Worm (Caenorhabditis elegans) whole organism, young adult: Measurements from ENCODE around the gene hrg-3.

Experiments used
- C06A6.2 ChIP-seq: fragments of 200-800 bp; sonication (Bioruptor generic); conservative IDR thresholded peaks from 2 replicates; pipeline ENCODE4 v1.3.6; 2022; ENCODE audit warnings: missing genetic modification characterization, missing compliant biosample characterization
- T07F8.4 ChIP-seq: sonication (generic microtip); optimal IDR thresholded peaks from 2 replicates; lab custom pipeline; 2016; ENCODE audit warnings: mild to moderate bottlenecking, missing genetic modification characterization, moderate library complexity, missing compliant biosample characterization
- T26A5.8 ChIP-seq: sonication (generic microtip); optimal IDR thresholded peaks from 2 replicates; lab custom pipeline; 2016; ENCODE audit warnings: missing genetic modification characterization, missing compliant biosample characterization
- Y53F4B.3 ChIP-seq: fragments of 200-800 bp; sonication (Bioruptor generic); IDR thresholded peaks from 2 replicates; pipeline ENCODE4 v1.3.6; 2022; ENCODE audit warnings: missing genetic modification reagents, missing genetic modification characterization, missing compliant biosample characterization
- Y53G8AR.9 ChIP-seq: fragments of 200-800 bp; sonication (Bioruptor generic); conservative IDR thresholded peaks from 2 replicates; pipeline ENCODE4 v1.3.6; 2022; ENCODE audit warnings: missing genetic modification reagents, missing genetic modification characterization, missing compliant biosample characterization
- ZK185.1 ChIP-seq: sonication (generic microtip); optimal IDR thresholded peaks from 2 replicates; lab custom pipeline; 2016; ENCODE audit warnings: mild to moderate bottlenecking, missing genetic modification characterization, missing compliant biosample characterization; ENCODE audit not compliant: poor library complexity, severe bottlenecking
- ama-1 ChIP-seq, 3 experiments: fragments of 150-350 bp in 1 of 3; sonication (generic microtip) in 2 of 3; optimal IDR thresholded peaks; 2 replicates each; lab custom pipeline; 2014 to 2018; ENCODE audit warnings: missing biosample characterization in 2 of 3, missing genetic modification characterization in 2 of 3, missing genetic modification reagents in 2 of 3
- attf-6 ChIP-seq: fragments of 200-800 bp; sonication (Bioruptor generic); IDR thresholded peaks from 2 replicates; pipeline ENCODE4 v1.3.6; 2022; ENCODE audit warnings: missing genetic modification reagents, missing genetic modification characterization, missing compliant biosample characterization
- ceh-40 ChIP-seq: fragments of 200-800 bp; sonication (Bioruptor generic); IDR thresholded peaks from 2 replicates; pipeline ENCODE4 v1.3.6; 2022; ENCODE audit warnings: missing genetic modification characterization, missing compliant biosample characterization
- ceh-79 ChIP-seq: sonication (generic microtip); optimal IDR thresholded peaks from 2 replicates; lab custom pipeline; 2017; ENCODE audit warnings: mild to moderate bottlenecking, missing genetic modification characterization, missing compliant biosample characterization
- ceh-91 ChIP-seq: fragments of 200-800 bp; sonication (Bioruptor generic); IDR thresholded peaks from 2 replicates; pipeline ENCODE4 v1.3.6; 2022; ENCODE audit warnings: missing genetic modification reagents, missing genetic modification characterization, missing compliant biosample characterization
- chd-7 ChIP-seq: sonication (generic microtip); optimal IDR thresholded peaks from 2 replicates; lab custom pipeline; 2016; ENCODE audit warnings: mild to moderate bottlenecking, missing genetic modification characterization, moderate library complexity, missing compliant biosample characterization
- dox-1 ChIP-seq: fragments of 200-800 bp; sonication (Bioruptor generic); IDR thresholded peaks from 2 replicates; pipeline ENCODE4 v1.3.6; 2022; ENCODE audit warnings: missing genetic modification reagents, missing genetic modification characterization, missing compliant biosample characterization
- dpff-1 ChIP-seq: sonication (generic microtip); optimal IDR thresholded peaks from 2 replicates; lab custom pipeline; 2017; ENCODE audit warnings: mild to moderate bottlenecking, missing genetic modification characterization, missing compliant biosample characterization
- ekl-4 ChIP-seq: fragments of 200-800 bp; sonication (Bioruptor generic); IDR thresholded peaks from 2 replicates; pipeline ENCODE4 v1.3.6; 2022; ENCODE audit warnings: missing genetic modification reagents, missing genetic modification characterization, missing compliant biosample characterization
- ets-4 ChIP-seq: fragments of 200-800 bp; sonication (Bioruptor generic); optimal IDR thresholded peaks from 2 replicates; lab custom pipeline; 2018; ENCODE audit warnings: mild to moderate bottlenecking, missing genetic modification characterization, missing compliant biosample characterization
- fkh-3 ChIP-seq: sonication (generic microtip); optimal IDR thresholded peaks from 2 replicates; lab custom pipeline; 2016; ENCODE audit warnings: mild to moderate bottlenecking, missing genetic modification characterization, missing compliant biosample characterization
- him-1 ChIP-seq: sonication (generic microtip); optimal IDR thresholded peaks from 2 replicates; lab custom pipeline; 2016; ENCODE audit warnings: missing genotype, missing genetic modification reagents, missing genetic modification characterization, missing compliant biosample characterization
- hlh-26 ChIP-seq: fragments of 200-800 bp; sonication (Bioruptor generic); conservative IDR thresholded peaks from 2 replicates; pipeline ENCODE4 v1.3.6; 2022; ENCODE audit warnings: missing genetic modification reagents, missing genetic modification characterization, missing compliant biosample characterization
- hmg-20 ChIP-seq: fragments of 200-800 bp; sonication (Bioruptor generic); IDR thresholded peaks from 2 replicates; pipeline ENCODE4 v1.3.6; 2022; ENCODE audit warnings: missing genetic modification reagents, missing genetic modification characterization, missing compliant biosample characterization
- lin-40 ChIP-seq: sonication (generic microtip); optimal IDR thresholded peaks from 2 replicates; lab custom pipeline; 2016; ENCODE audit warnings: missing genetic modification characterization, mild to moderate bottlenecking, missing compliant biosample characterization, missing genotype, missing genetic modification reagents
- madf-8 ChIP-seq: fragments of 200-800 bp; sonication (Bioruptor generic); conservative IDR thresholded peaks from 2 replicates; pipeline ENCODE4 v1.3.6; 2022; ENCODE audit warnings: missing genetic modification reagents, missing genetic modification characterization, missing compliant biosample characterization
- mes-4 ChIP-seq: sonication (generic microtip); optimal IDR thresholded peaks from 2 replicates; lab custom pipeline; 2016; ENCODE audit warnings: missing genotype, missing genetic modification characterization, missing compliant biosample characterization
- nfyb-1 ChIP-seq: fragments of 200-800 bp; sonication (Bioruptor generic); IDR thresholded peaks from 2 replicates; pipeline ENCODE4 v1.3.6; 2022; ENCODE audit warnings: missing genetic modification reagents, missing genetic modification characterization, missing compliant biosample characterization
- nhr-179 ChIP-seq: sonication (generic microtip); optimal IDR thresholded peaks from 2 replicates; lab custom pipeline; 2016; ENCODE audit warnings: mild to moderate bottlenecking, missing genetic modification characterization, missing compliant biosample characterization
- nhr-27 ChIP-seq: fragments of 200-800 bp; sonication (Bioruptor generic); optimal IDR thresholded peaks from 2 replicates; lab custom pipeline; 2018; ENCODE audit warnings: mild to moderate bottlenecking, missing genetic modification characterization, moderate library complexity, missing compliant biosample characterization
- nhr-80 ChIP-seq: sonication (generic microtip); optimal IDR thresholded peaks from 2 replicates; lab custom pipeline; 2016; ENCODE audit warnings: missing genetic modification characterization, missing compliant biosample characterization
- pbrm-1 ChIP-seq: fragments of 200-800 bp; sonication (Bioruptor generic); IDR thresholded peaks from 2 replicates; pipeline ENCODE4 v1.3.6; 2022; ENCODE audit warnings: missing genetic modification reagents, missing genetic modification characterization, missing compliant biosample characterization
- repo-1 ChIP-seq: sonication (generic microtip); optimal IDR thresholded peaks from 2 replicates; lab custom pipeline; 2017; ENCODE audit warnings: mild to moderate bottlenecking, missing genetic modification characterization, missing compliant biosample characterization
- tlf-1 ChIP-seq: fragments of 200-800 bp; sonication (Bioruptor generic); optimal IDR thresholded peaks from 2 replicates; lab custom pipeline; 2018; ENCODE audit warnings: mild to moderate bottlenecking, missing genetic modification characterization, missing compliant biosample characterization
- unc-130 ChIP-seq: sonication (generic microtip); optimal IDR thresholded peaks from 2 replicates; lab custom pipeline; 2016; ENCODE audit warnings: missing genetic modification reagents, missing genetic modification characterization, missing compliant biosample characterization
- ztf-22 ChIP-seq: fragments of 200-800 bp; sonication (Bioruptor generic); optimal IDR thresholded peaks from 2 replicates; lab custom pipeline; 2018; ENCODE audit warnings: mild to moderate bottlenecking, missing genetic modification characterization, moderate library complexity, missing compliant biosample characterization
- ztf-26 ChIP-seq: sonication (generic microtip); optimal IDR thresholded peaks from 2 replicates; lab custom pipeline; 2017; ENCODE audit warnings: missing genetic modification characterization, missing compliant biosample characterization
- ztf-6 ChIP-seq: fragments of 200-800 bp; sonication (Bioruptor generic); IDR thresholded peaks from 2 replicates; pipeline ENCODE4 v1.3.6; 2022; ENCODE audit warnings: missing genetic modification reagents, missing genetic modification characterization, missing compliant biosample characterization

Gene hrg-3

DNA sequence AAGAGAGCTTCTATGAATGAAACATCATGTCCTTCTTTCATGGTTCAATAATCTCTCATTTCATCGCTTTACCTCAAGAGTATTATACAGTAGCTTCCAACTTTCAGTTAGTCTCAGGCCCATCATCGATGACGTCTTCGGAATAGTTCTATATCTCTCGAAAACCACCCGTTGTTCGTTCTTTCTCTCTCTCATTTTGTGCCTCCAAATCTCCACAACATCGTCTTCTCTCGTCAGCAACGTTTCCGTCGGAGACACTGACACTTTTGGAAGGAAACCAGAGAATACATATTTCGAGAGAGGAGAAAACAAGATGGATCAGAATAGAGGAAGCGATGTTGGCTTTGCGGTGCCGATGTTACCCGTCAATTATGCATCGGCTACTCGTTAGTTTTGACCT, 24.4 kb upstream of the hrg-3 start (continued):
- 0 out of 2 replicates have a peak, but pooled peaks have one; percentile 4 for TF ChIP-seq hmg-20 (GFP tag; lab: Robert Waterston, UW)

DNA sequence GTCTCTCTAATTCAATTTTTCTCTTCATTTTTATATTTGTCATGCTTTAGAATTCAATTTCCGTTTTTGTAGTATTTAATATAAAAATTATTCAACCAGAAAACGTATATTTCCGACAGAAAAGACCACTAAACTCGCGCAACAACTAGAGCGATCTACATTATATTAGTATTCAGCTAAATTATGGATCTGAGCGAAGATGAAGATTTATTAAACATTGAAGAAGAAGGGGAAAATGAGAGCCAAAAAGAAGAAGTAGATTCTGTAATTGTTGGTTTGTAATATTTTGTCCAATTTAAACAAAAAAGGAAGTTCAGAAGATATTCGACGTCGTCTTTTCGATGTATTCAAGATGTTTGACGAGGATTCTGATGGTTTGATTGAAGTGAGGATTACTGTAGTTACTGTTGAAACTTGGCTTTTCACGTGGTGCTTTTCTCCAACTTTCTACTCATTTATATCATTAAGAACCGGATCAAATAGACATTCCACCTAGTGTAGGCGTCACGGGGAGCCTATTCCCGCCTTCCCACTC, 22.3 kb upstream of the hrg-3 start, which contains the start of gene cal-7:
Gene cal-7 (plus strand): TSS at position 184 of the 535 bp plus-strand sequence.
- no peak for TF ChIP-seq ztf-6
- TF ChIP-seq repo-1 (tag; lab: Kevin White, UChicago) = peak; percentile 53
- TF ChIP-seq dpff-1 = peak; percentile 3
- no peak for TF ChIP-seq ama-1 (optimal IDR thresholded peaks at IDR 0.05; lab: Kevin White, UChicago)
- TF ChIP-seq ama-1 (GFP tag; optimal IDR thresholded peaks at IDR 0.05; lab: Kevin White, UChicago) = peak in 1 of 2 experiments; percentile 61
- peak; percentile 15 for TF ChIP-seq ZK185.1 (tag; lab: Kevin White, UChicago)
- TF ChIP-seq ceh-91 (GFP tag; lab: Robert Waterston, UW) = 0 out of 2 replicates have a peak, but pooled peaks have one; percentile 11
- TF ChIP-seq ceh-40 (GFP tag; lab: Robert Waterston, UW) = no peak
- TF ChIP-seq Y53F4B.3 (GFP tag; lab: Robert Waterston, UW) = no peak
- peak; percentile 24 for TF ChIP-seq chd-7 (tag; lab: Kevin White, UChicago)
- TF ChIP-seq ekl-4 (GFP tag; lab: Robert Waterston, UW) = 0 out of 2 replicates have a peak, but pooled peaks have one; percentile 29
- TF ChIP-seq ztf-26 (tag; lab: Kevin White, UChicago) = peak; percentile 55
- TF ChIP-seq lin-40 (tag; lab: Kevin White, UChicago) = peak; percentile 18
- TF ChIP-seq, all 124 proteins: peak for 9

ce11 chrV:9737287-9737686, 19.0 kb upstream of the hrg-3 start, which contains the start of gene aqp-4:
Gene aqp-4 (plus strand): TSS chrV:9737556.
- TF ChIP-seq hmg-20 (GFP tag; lab: Robert Waterston, UW) = no peak
- peak; percentile 64 for TF ChIP-seq nhr-80

DNA sequence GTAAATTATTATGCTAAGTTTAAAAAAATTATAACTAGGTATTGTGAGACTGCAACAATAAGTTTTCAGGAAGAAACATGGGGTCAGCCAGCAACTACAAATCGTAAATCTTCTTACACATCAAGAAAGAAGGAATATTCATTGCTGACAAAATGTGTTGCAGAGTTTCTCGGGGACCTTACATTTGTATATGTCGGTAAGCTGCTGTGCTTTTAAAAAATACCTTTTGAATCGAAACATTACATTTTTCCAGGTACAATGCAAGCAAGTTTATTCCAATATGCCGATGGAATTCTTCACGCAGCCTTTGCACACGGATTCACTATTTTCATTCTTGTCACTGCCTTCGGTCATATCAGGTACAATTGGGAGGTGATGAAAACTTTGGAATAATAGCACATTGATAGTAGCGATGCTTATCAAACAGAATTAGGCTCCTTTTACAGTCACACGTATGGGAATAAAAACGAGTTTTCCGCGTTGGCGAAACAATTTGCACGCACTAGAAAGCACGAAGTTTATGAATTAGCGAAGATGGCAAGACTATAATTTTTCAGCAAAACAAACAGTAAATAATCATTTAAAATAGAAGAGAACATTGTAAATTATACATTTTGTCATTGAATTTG, 18.1 kb upstream of the hrg-3 start:
- no peak for TF ChIP-seq dpff-1
- no peak for TF ChIP-seq T26A5.8 (tag; lab: Kevin White, UChicago)
- no peak for TF ChIP-seq ztf-22 (GFP tag; lab: Kevin White, UChicago)
- peak; percentile 48 for TF ChIP-seq nhr-80
- TF ChIP-seq hmg-20 (GFP tag; lab: Robert Waterston, UW) = no peak
- TF ChIP-seq tlf-1 (GFP tag; lab: Kevin White, UChicago) = no peak
- TF ChIP-seq attf-6 (GFP tag; lab: Robert Waterston, UW) = no peak
- no peak for TF ChIP-seq him-1 (tag; lab: Kevin White, UChicago)

DNA sequence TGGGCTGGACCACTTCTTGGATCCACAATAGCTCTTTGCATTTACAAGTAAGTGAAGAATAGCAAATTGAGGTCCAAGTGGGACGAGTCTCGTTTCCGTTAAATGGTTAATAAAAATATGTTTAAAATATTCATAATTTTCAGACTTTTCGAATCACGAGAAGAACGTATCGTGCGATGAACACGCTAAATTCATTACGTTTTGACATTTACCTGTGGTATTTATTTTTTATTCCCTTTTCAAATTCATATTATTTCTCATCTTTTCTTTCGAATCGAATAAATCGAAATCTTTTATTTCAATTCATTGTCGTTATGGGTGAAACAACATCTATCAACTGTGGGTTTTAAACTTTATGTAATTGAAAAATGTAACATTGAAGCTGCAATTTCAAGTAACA, 16.9 kb upstream of the hrg-3 start, which contains the start of gene marc-1:
Gene marc-1 (plus strand): TSS at position 301 of the 400 bp plus-strand sequence.
- TF ChIP-seq ceh-79 (tag; lab: Kevin White, UChicago) (no peak), nfyb-1 (GFP tag; lab: Robert Waterston, UW) (no peak), mes-4 (no peak), unc-130 (GFP tag; lab: Kevin White, UChicago) (no peak), hlh-26 (GFP tag; lab: Robert Waterston, UW) (no peak), fkh-3 (tag; lab: Kevin White, UChicago) (no peak), ets-4 (GFP tag; lab: Kevin White, UChicago) (no peak), dox-1 (GFP tag; lab: Robert Waterston, UW) (no peak), nhr-179 (tag; lab: Kevin White, UChicago) (no peak), madf-8 (GFP tag; lab: Robert Waterston, UW) (no peak), nhr-27 (tag; lab: Kevin White, UChicago) (no peak), C06A6.2 (no peak), Y53G8AR.9 (no peak), ceh-91 (GFP tag; lab: Robert Waterston, UW) (no peak), him-1 (tag; lab: Kevin White, UChicago) (no peak), pbrm-1 (GFP tag; lab: Robert Waterston, UW) (no peak), T07F8.4 (tag; lab: Kevin White, UChicago) (no peak)
